Worm (Caenorhabditis elegans): ENCODE data around the gene B0507.4.

- TF ChIP-seq hlh-13 (GFP tag; optimal IDR thresholded peaks at IDR 0.05) = no peak
- TF ChIP-seq K09A11.1 (tag; optimal IDR thresholded peaks at IDR 0.05; ENCODE audit: insufficient read depth) = no peak
- TF ChIP-seq ceh-14 (tag; optimal IDR thresholded peaks at IDR 0.05) = no peak
- no peak for TF ChIP-seq pha-4 (tag; optimal IDR thresholded peaks at IDR 0.05)
- TF ChIP-seq ceh-45 (GFP tag; IDR thresholded peaks at IDR 0.05) = no peak
- no peak for TF ChIP-seq fkh-10 (GFP tag; optimal IDR thresholded peaks at IDR 0.05)
- TF ChIP-seq C08G9.2 (tag; optimal IDR thresholded peaks at IDR 0.05) = no peak
These were observed 21.5 kb downstream of the B0507.4 start, which contains the start of gene B0507.1 for ce11 chrV:8776270-8776669.

Data from whole organism, late embryonic.